Fruit fly (Drosophila melanogaster): ENCODE data around the gene CG13005.

CG13005 gene

DNA sequence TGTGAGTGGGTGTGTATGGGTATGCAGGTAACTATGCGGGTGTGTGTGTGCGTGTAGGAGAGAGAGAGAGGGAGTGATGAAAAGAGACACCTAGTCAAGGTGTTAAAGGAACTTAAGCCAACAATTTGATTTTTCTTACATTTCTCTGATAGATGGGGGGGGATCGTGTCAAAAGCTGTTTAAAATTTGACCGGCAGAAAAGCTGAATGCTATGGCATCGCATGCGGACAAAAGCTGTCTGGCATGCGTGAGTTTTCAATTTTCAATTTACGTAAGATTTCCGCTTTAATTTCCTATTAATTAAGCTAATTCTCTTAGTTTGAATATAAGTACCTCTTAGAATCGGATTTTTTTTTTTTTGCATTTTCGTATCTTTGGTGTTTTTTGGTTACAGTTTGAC is 36.5 kb downstream of the CG13005 start (continued):
- TF ChIP-seq CG2712 (tag; optimal IDR thresholded peaks at IDR 0.05) (no peak), mirr (GFP tag; optimal IDR thresholded peaks at IDR 0.05) (no peak), Dfd (GFP tag; optimal IDR thresholded peaks at IDR 0.05) (no peak), CG16863 (GFP tag; optimal IDR thresholded peaks at IDR 0.05) (no peak), Hmx (GFP tag; optimal IDR thresholded peaks at IDR 0.05) (no peak), CG4707 (GFP tag; optimal IDR thresholded peaks at IDR 0.05) (no peak), Lhr (GFP tag; optimal IDR thresholded peaks at IDR 0.05) (peak; percentile 14), jigr1 (GFP tag; IDR thresholded peaks at IDR 0.05) (no peak), corto (GFP tag; optimal IDR thresholded peaks at IDR 0.05) (no peak), CG13424 (tag; optimal IDR thresholded peaks at IDR 0.05) (no peak), nmo (GFP tag; optimal IDR thresholded peaks at IDR 0.05) (peak; percentile 30), CG12236 (GFP tag; optimal IDR thresholded peaks at IDR 0.05) (no peak), slou (GFP tag; optimal IDR thresholded peaks at IDR 0.05) (no peak), CG30431 (GFP tag; optimal IDR thresholded peaks at IDR 0.05) (no peak), Sin3A (optimal IDR thresholded peaks at IDR 0.05) (no peak), CG4424 (GFP tag; optimal IDR thresholded peaks at IDR 0.05) (no peak), unpg (GFP tag; optimal IDR thresholded peaks at IDR 0.05) (no peak), CG13287 (GFP tag; IDR thresholded peaks at IDR 0.05; ENCODE audit: partially characterized antibody) (no peak; the same call in 1 of the 2 replicates), Doc3 (GFP tag; IDR thresholded peaks at IDR 0.05; ENCODE audit: partially characterized antibody) (no peak), ci (GFP tag; IDR thresholded peaks at IDR 0.05) (no peak), vvl (GFP tag; IDR thresholded peaks at IDR 0.05) (no peak), CG10565 (GFP tag; optimal IDR thresholded peaks at IDR 0.05) (no peak), ssp (GFP tag; IDR thresholded peaks at IDR 0.05) (no peak), Awh (GFP tag; IDR thresholded peaks at IDR 0.05) (no peak), sim (GFP tag; IDR thresholded peaks at IDR 0.05) (no peak), CG15696 (tag; optimal IDR thresholded peaks at IDR 0.05) (no peak), Abd-B (GFP tag; optimal IDR thresholded peaks at IDR 0.05) (peak; percentile 56), jumu (GFP tag; optimal IDR thresholded peaks at IDR 0.05) (no peak), lbe (GFP tag; optimal IDR thresholded peaks at IDR 0.05) (no peak), slbo (GFP tag; IDR thresholded peaks at IDR 0.05) (peak; percentile 57), gem (tag; optimal IDR thresholded peaks at IDR 0.05) (no peak), CG13296 (GFP tag; optimal IDR thresholded peaks at IDR 0.05) (no peak), fd96Cb (tag; optimal IDR thresholded peaks at IDR 0.05) (no peak), CG9797 (GFP tag; optimal IDR thresholded peaks at IDR 0.05) (no peak), CG7987 (GFP tag; optimal IDR thresholded peaks at IDR 0.05) (no peak), chm (GFP tag; IDR thresholded peaks at IDR 0.05) (no peak), dm (GFP tag; optimal IDR thresholded peaks at IDR 0.05) (no peak), Lpt (GFP tag; optimal IDR thresholded peaks at IDR 0.05) (no peak), Elba2 (GFP tag; optimal IDR thresholded peaks at IDR 0.05) (no peak), cato (GFP tag; optimal IDR thresholded peaks at IDR 0.05; ENCODE audit: borderline replicate concordance) (no peak), shn (GFP tag; optimal IDR thresholded peaks at IDR 0.05) (no peak), repo (GFP tag; optimal IDR thresholded peaks at IDR 0.05) (no peak), CG14667 (GFP tag; IDR thresholded peaks at IDR 0.05) (no peak), CG30020 (tag; optimal IDR thresholded peaks at IDR 0.05) (no peak), CG7963 (GFP tag; IDR thresholded peaks at IDR 0.05; ENCODE audit: partially characterized antibody) (no peak), Ada2b (GFP tag; IDR thresholded peaks at IDR 0.05) (no peak), CG6765 (GFP tag; optimal IDR thresholded peaks at IDR 0.05) (no peak), salm (tag; optimal IDR thresholded peaks at IDR 0.05) (no peak), tin (GFP tag; optimal IDR thresholded peaks at IDR 0.05) (no peak), CG8478 (optimal IDR thresholded peaks at IDR 0.05) (no peak), cad (GFP tag; optimal IDR thresholded peaks at IDR 0.05) (no peak), danr (GFP tag; IDR thresholded peaks at IDR 0.05) (no peak), Gsc (GFP tag; IDR thresholded peaks at IDR 0.05) (no peak)

Measured in whole organism, embryonic.